Worm (Caenorhabditis elegans) whole organism, mixed stage, embryonic: ENCODE measurements around the gene nas-15.

Source experiments
- ceh-39 ChIP-seq: fragments of 150-350 bp; optimal IDR thresholded peaks from 2 replicates; lab custom pipeline; 2014; ENCODE audit warnings: missing biosample characterization, missing genetic modification characterization
- ces-1 ChIP-seq: fragments of 150-350 bp; optimal IDR thresholded peaks from 2 replicates; lab custom pipeline; 2014; ENCODE audit warnings: missing biosample characterization, missing genetic modification reagents, missing genetic modification characterization
- pha-4 ChIP-seq: fragments of 150-350 bp; optimal IDR thresholded peaks from 2 replicates; lab custom pipeline; 2018; ENCODE audit warnings: missing biosample characterization, missing genetic modification reagents, missing genetic modification characterization
- unc-120 ChIP-seq: sonication (generic microtip); optimal IDR thresholded peaks from 2 replicates; lab custom pipeline; 2017; ENCODE audit warnings: missing genetic modification characterization, missing compliant biosample characterization; ENCODE audit not compliant: poor library complexity, severe bottlenecking
- unc-62 ChIP-seq: fragments of 150-350 bp; optimal IDR thresholded peaks from 2 replicates; lab custom pipeline; 2014; ENCODE audit warnings: missing biosample characterization, missing genetic modification reagents, missing genetic modification characterization
- ztf-11 ChIP-seq: fragments of 150-350 bp; optimal IDR thresholded peaks from 2 replicates; lab custom pipeline; 2014; ENCODE audit warnings: missing biosample characterization, missing genetic modification characterization

DNA sequence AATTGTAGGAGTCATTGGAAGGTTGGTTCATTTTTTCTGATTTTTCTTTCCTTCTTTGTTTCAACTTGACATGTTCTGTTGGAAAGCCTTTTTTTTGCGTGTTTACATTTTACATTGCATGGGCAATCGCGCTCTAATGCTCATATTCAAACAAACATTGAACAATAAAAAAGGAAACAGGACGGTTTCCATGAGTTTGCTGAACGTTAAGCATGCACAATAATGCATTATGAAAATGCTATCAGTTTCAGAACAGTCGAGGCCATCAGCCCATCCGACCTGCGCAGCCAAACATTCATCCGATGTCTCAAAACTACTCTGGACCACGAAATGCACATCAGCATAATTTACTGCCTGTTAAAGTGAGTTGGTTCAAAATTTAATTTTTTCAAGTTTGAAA lies 13.1 kb downstream of the nas-15 start:
- TF ChIP-seq ztf-11 (tag; lab: Kevin White, UChicago) = no peak
- TF ChIP-seq ces-1 (GFP tag; lab: Kevin White, UChicago) = no peak
- no peak for TF ChIP-seq pha-4 (tag; lab: Kevin White, UChicago)
- TF ChIP-seq ceh-39 = no peak
- no peak for TF ChIP-seq unc-120
- no peak for TF ChIP-seq unc-62 (GFP tag; lab: Kevin White, UChicago)
